Worm (Caenorhabditis elegans) whole organism, L3 larva: Measurements from ENCODE around the gene flh-2.

Experiments used
- ceh-82 ChIP-seq: fragments of 150-350 bp; optimal IDR thresholded peaks from 2 replicates; lab custom pipeline; 2014; ENCODE audit warnings: missing biosample characterization, missing genetic modification characterization
- elt-1 ChIP-seq: fragments of 150-350 bp; optimal IDR thresholded peaks from 2 replicates; lab custom pipeline; 2014; ENCODE audit warnings: missing biosample characterization, missing genetic modification characterization
- fkh-10 ChIP-seq: sonication (generic microtip); optimal IDR thresholded peaks from 2 replicates; lab custom pipeline; 2017; ENCODE audit warnings: missing biosample characterization, missing genetic modification reagents, missing genetic modification characterization
- nhr-76 ChIP-seq: fragments of 150-350 bp; sonication (generic microtip); optimal IDR thresholded peaks from 5 replicates; lab custom pipeline; 2014; ENCODE audit warnings: missing biosample characterization, missing genetic modification characterization
- sea-2 ChIP-seq: fragments of 150-350 bp; sonication (generic microtip); optimal IDR thresholded peaks from 4 replicates; lab custom pipeline; 2014; ENCODE audit warnings: missing biosample characterization, missing genetic modification reagents, missing genetic modification characterization
- skn-1 ChIP-seq: fragments of 150-350 bp; optimal IDR thresholded peaks from 2 replicates; lab custom pipeline; 2014; ENCODE audit warnings: missing biosample characterization, missing genetic modification characterization

ce11 chrIII:4944213-4944612 lies 7.7 kb upstream of the flh-2 start, which contains the start of gene ntl-9:
- TF ChIP-seq skn-1 (tag; lab: Kevin White, UChicago): no peak
- no peak for TF ChIP-seq sea-2
- no peak for TF ChIP-seq elt-1 (tag; lab: Kevin White, UChicago)
- TF ChIP-seq ceh-82: no peak
- TF ChIP-seq fkh-10 (GFP tag; lab: Kevin White, UChicago): no peak
- no peak for TF ChIP-seq nhr-76 (tag; lab: Kevin White, UChicago)
